Worm (Caenorhabditis elegans) whole organism, young adult: Measurements from ENCODE around the gene F19H6.4.

ENCODE experiments used
- B0336.3 ChIP-seq: fragments of 200-800 bp; sonication (Bioruptor generic); IDR thresholded peaks from 2 replicates; pipeline ENCODE4 v1.3.6; 2022; ENCODE audit warnings: missing genetic modification characterization, missing compliant biosample characterization
- C06A6.2 ChIP-seq: fragments of 200-800 bp; sonication (Bioruptor generic); conservative IDR thresholded peaks from 2 replicates; pipeline ENCODE4 v1.3.6; 2022; ENCODE audit warnings: missing genetic modification characterization, missing compliant biosample characterization
- C17E4.6 ChIP-seq: fragments of 200-800 bp; sonication (Bioruptor generic); IDR thresholded peaks from 2 replicates; pipeline ENCODE4 v1.3.6; 2022; ENCODE audit warnings: missing genetic modification reagents, missing genetic modification characterization, missing compliant biosample characterization
- F23B12.7 ChIP-seq: sonication (generic microtip); optimal IDR thresholded peaks from 2 replicates; lab custom pipeline; 2017; ENCODE audit warnings: missing genetic modification characterization, mild to moderate bottlenecking, missing compliant biosample characterization, antibody characterized with exemption, moderate library complexity; ENCODE audit not compliant: insufficient read depth
- F39B2.1 ChIP-seq: fragments of 200-800 bp; sonication (Bioruptor generic); IDR thresholded peaks from 2 replicates; pipeline ENCODE4 v1.3.6; 2022; ENCODE audit warnings: missing genetic modification reagents, missing genetic modification characterization, missing compliant biosample characterization
- F57A8.1 ChIP-seq: fragments of 200-800 bp; sonication (Bioruptor generic); optimal IDR thresholded peaks from 2 replicates; lab custom pipeline; 2018; ENCODE audit warnings: mild to moderate bottlenecking, missing genetic modification characterization, moderate library complexity, missing compliant biosample characterization
- F57C9.4 ChIP-seq: sonication (generic microtip); optimal IDR thresholded peaks from 2 replicates; lab custom pipeline; 2017; ENCODE audit warnings: mild to moderate bottlenecking, missing genetic modification characterization, missing compliant biosample characterization
- Y79H2A.3 ChIP-seq: fragments of 200-800 bp; sonication (Bioruptor generic); conservative IDR thresholded peaks from 2 replicates; pipeline ENCODE4 v1.3.6; 2022; ENCODE audit warnings: missing genetic modification reagents, missing genetic modification characterization, missing compliant biosample characterization
- ZK185.1 ChIP-seq: sonication (generic microtip); optimal IDR thresholded peaks from 2 replicates; lab custom pipeline; 2016; ENCODE audit warnings: mild to moderate bottlenecking, missing genetic modification characterization, missing compliant biosample characterization; ENCODE audit not compliant: poor library complexity, severe bottlenecking
- akir-1 ChIP-seq: fragments of 200-800 bp; sonication (Bioruptor generic); optimal IDR thresholded peaks from 2 replicates; lab custom pipeline; 2018; ENCODE audit warnings: mild to moderate bottlenecking, missing genetic modification characterization, moderate library complexity, missing compliant biosample characterization
- aptf-3 ChIP-seq: fragments of 200-800 bp; sonication (Bioruptor generic); IDR thresholded peaks from 2 replicates; pipeline ENCODE4 v1.3.6; 2022; ENCODE audit warnings: missing genetic modification characterization, missing compliant biosample characterization
- bed-1 ChIP-seq: fragments of 200-800 bp; sonication (Bioruptor generic); IDR thresholded peaks from 2 replicates; pipeline ENCODE4 v1.3.6; 2022; ENCODE audit warnings: missing genetic modification reagents, missing genetic modification characterization, missing compliant biosample characterization
- ceh-100 ChIP-seq: fragments of 200-800 bp; sonication (Bioruptor generic); IDR thresholded peaks from 2 replicates; pipeline ENCODE4 v1.3.6; 2022; ENCODE audit warnings: missing genetic modification reagents, missing genetic modification characterization, missing compliant biosample characterization
- ceh-79 ChIP-seq: sonication (generic microtip); optimal IDR thresholded peaks from 2 replicates; lab custom pipeline; 2017; ENCODE audit warnings: mild to moderate bottlenecking, missing genetic modification characterization, missing compliant biosample characterization
- chd-7 ChIP-seq: sonication (generic microtip); optimal IDR thresholded peaks from 2 replicates; lab custom pipeline; 2016; ENCODE audit warnings: mild to moderate bottlenecking, missing genetic modification characterization, moderate library complexity, missing compliant biosample characterization
- ekl-4 ChIP-seq: fragments of 200-800 bp; sonication (Bioruptor generic); IDR thresholded peaks from 2 replicates; pipeline ENCODE4 v1.3.6; 2022; ENCODE audit warnings: missing genetic modification reagents, missing genetic modification characterization, missing compliant biosample characterization
- ets-4 ChIP-seq: fragments of 200-800 bp; sonication (Bioruptor generic); optimal IDR thresholded peaks from 2 replicates; lab custom pipeline; 2018; ENCODE audit warnings: mild to moderate bottlenecking, missing genetic modification characterization, missing compliant biosample characterization
- fkh-3 ChIP-seq: sonication (generic microtip); optimal IDR thresholded peaks from 2 replicates; lab custom pipeline; 2016; ENCODE audit warnings: mild to moderate bottlenecking, missing genetic modification characterization, missing compliant biosample characterization
- hrde-1 ChIP-seq: sonication (generic microtip); optimal IDR thresholded peaks from 2 replicates; lab custom pipeline; 2016; ENCODE audit warnings: missing genetic modification characterization, mild to moderate bottlenecking, missing compliant biosample characterization, moderate library complexity, missing genotype, missing genetic modification reagents, borderline replicate concordance
- let-526 ChIP-seq: fragments of 200-800 bp; sonication (Bioruptor generic); IDR thresholded peaks from 2 replicates; pipeline ENCODE4 v1.3.6; 2022; ENCODE audit warnings: missing genetic modification reagents, missing genetic modification characterization, missing compliant biosample characterization
- let-607 ChIP-seq, 2 experiments: fragments of 200-800 bp in 1 of 2; sonication (Bioruptor generic) in 1 of 2; sonication (generic microtip) in 1 of 2; optimal IDR thresholded peaks; 2 replicates each; lab custom pipeline; 2016 to 2018; ENCODE audit warnings: mild to moderate bottlenecking in 2 of 2, missing compliant biosample characterization in 2 of 2, missing genetic modification characterization in 2 of 2, moderate library complexity in 2 of 2, missing genotype in 1 of 2
- lin-26 ChIP-seq: fragments of 200-800 bp; sonication (Bioruptor generic); IDR thresholded peaks from 2 replicates; pipeline ENCODE4 v1.3.6; 2022; ENCODE audit warnings: missing genetic modification reagents, missing genetic modification characterization, missing compliant biosample characterization
- lin-35 ChIP-seq, 3 experiments: fragments of 150-350 bp in 2 of 3; sonication (generic microtip) in 1 of 3; optimal IDR thresholded peaks; 2 replicates each; lab custom pipeline; 2014 to 2018; ENCODE audit warnings: missing biosample characterization in 3 of 3, missing genetic modification characterization in 3 of 3, missing genetic modification reagents in 3 of 3
- lin-40 ChIP-seq: sonication (generic microtip); optimal IDR thresholded peaks from 2 replicates; lab custom pipeline; 2016; ENCODE audit warnings: missing genetic modification characterization, mild to moderate bottlenecking, missing compliant biosample characterization, missing genotype, missing genetic modification reagents
- lir-1 ChIP-seq: fragments of 200-800 bp; sonication (Bioruptor generic); conservative IDR thresholded peaks from 2 replicates; pipeline ENCODE4 v1.3.6; 2022; ENCODE audit warnings: missing genetic modification reagents, missing genetic modification characterization, missing compliant biosample characterization
- madf-3 ChIP-seq: fragments of 200-800 bp; sonication (Bioruptor generic); IDR thresholded peaks from 2 replicates; pipeline ENCODE4 v1.3.6; 2022; ENCODE audit warnings: missing genetic modification reagents, missing genetic modification characterization, missing compliant biosample characterization
- mcd-1 ChIP-seq: fragments of 200-800 bp; sonication (Bioruptor generic); IDR thresholded peaks from 2 replicates; pipeline ENCODE4 v1.3.6; 2022; ENCODE audit warnings: missing genetic modification reagents, missing genetic modification characterization, missing compliant biosample characterization
- mes-4 ChIP-seq: sonication (generic microtip); optimal IDR thresholded peaks from 2 replicates; lab custom pipeline; 2016; ENCODE audit warnings: missing genotype, missing genetic modification characterization, missing compliant biosample characterization
- nfyb-1 ChIP-seq: fragments of 200-800 bp; sonication (Bioruptor generic); IDR thresholded peaks from 2 replicates; pipeline ENCODE4 v1.3.6; 2022; ENCODE audit warnings: missing genetic modification reagents, missing genetic modification characterization, missing compliant biosample characterization
- nhr-120 ChIP-seq: fragments of 200-800 bp; sonication (Bioruptor generic); IDR thresholded peaks from 2 replicates; pipeline ENCODE4 v1.3.6; 2022; ENCODE audit warnings: missing genetic modification characterization, missing compliant biosample characterization
- nhr-90 ChIP-seq: sonication (generic microtip); optimal IDR thresholded peaks from 2 replicates; lab custom pipeline; 2016; ENCODE audit warnings: missing genotype, mild to moderate bottlenecking, missing genetic modification characterization, missing compliant biosample characterization
- rec-8 ChIP-seq, 2 experiments: sonication (generic microtip); optimal IDR thresholded peaks; 2 replicates each; lab custom pipeline; 2016; ENCODE audit warnings: mild to moderate bottlenecking in 2 of 2, missing genetic modification characterization in 2 of 2, missing genetic modification reagents in 2 of 2, missing genotype in 2 of 2, missing biosample characterization in 1 of 2, missing compliant biosample characterization in 1 of 2, moderate library complexity in 1 of 2
- sdz-38 ChIP-seq: sonication (generic microtip); optimal IDR thresholded peaks from 2 replicates; lab custom pipeline; 2016; ENCODE audit warnings: missing genotype, missing genetic modification characterization, missing compliant biosample characterization
- snpc-1.3 ChIP-seq: sonication (generic microtip); optimal IDR thresholded peaks from 2 replicates; lab custom pipeline; 2017; ENCODE audit warnings: missing genetic modification characterization, mild to moderate bottlenecking, missing compliant biosample characterization, antibody characterized with exemption, moderate library complexity, missing genotype, missing genetic modification reagents; ENCODE audit not compliant: insufficient read depth
- sptf-2 ChIP-seq: fragments of 200-800 bp; sonication (Bioruptor generic); optimal IDR thresholded peaks from 2 replicates; lab custom pipeline; 2018; ENCODE audit warnings: mild to moderate bottlenecking, missing genetic modification characterization, missing compliant biosample characterization
- xnd-1 ChIP-seq: sonication (generic microtip); optimal IDR thresholded peaks from 2 replicates; lab custom pipeline; 2016; ENCODE audit warnings: missing genotype, missing genetic modification reagents, missing genetic modification characterization, missing compliant biosample characterization
- ztf-18 ChIP-seq: sonication (generic microtip); optimal IDR thresholded peaks from 2 replicates; lab custom pipeline; 2016; ENCODE audit warnings: missing genotype, mild to moderate bottlenecking, missing genetic modification characterization, missing compliant biosample characterization
- ztf-22 ChIP-seq: fragments of 200-800 bp; sonication (Bioruptor generic); optimal IDR thresholded peaks from 2 replicates; lab custom pipeline; 2018; ENCODE audit warnings: mild to moderate bottlenecking, missing genetic modification characterization, moderate library complexity, missing compliant biosample characterization
- ztf-25 ChIP-seq: fragments of 200-800 bp; sonication (Bioruptor generic); IDR thresholded peaks from 2 replicates; pipeline ENCODE4 v1.3.6; 2022; ENCODE audit warnings: missing genetic modification reagents, missing genetic modification characterization, missing compliant biosample characterization

F19H6.4 gene

DNA sequence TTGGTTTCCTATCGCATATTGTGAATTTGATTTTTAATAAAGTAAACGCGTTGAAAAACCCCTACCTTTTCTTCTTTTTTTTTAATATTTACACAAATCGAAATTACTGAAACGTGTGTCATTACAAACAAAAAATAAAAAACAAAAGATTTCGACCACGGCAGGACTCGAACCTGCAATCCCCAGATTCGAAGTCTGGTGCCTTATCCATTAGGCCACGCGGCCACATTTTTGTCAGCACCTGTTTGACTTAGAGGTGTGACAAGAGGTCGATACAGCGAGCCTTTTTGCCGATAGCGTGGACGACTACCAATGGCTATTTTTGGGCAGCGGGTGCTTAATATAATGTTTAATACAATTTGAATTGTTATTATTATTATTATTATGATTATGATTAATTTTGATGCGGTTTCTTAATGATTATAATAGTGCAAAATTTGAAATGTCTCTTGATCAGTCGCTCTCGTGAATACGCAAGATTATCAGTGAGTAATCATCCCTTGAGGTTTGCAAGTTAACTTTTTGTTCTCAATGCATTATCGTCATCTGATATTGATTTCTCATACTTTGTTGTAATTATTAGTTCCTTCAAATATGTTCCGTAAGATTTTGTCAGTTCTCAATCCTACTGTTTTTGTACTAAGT is 27.5 kb upstream of the F19H6.4 start, which contains the start of gene srd-44 (continued):
- no peak for TF ChIP-seq mcd-1 (GFP tag; lab: Robert Waterston, UW)
- no peak for TF ChIP-seq nhr-120 (GFP tag; lab: Robert Waterston, UW)
- TF ChIP-seq ekl-4 (GFP tag; lab: Robert Waterston, UW) = no peak
- TF ChIP-seq F57C9.4 (tag; lab: Kevin White, UChicago) = no peak
- TF ChIP-seq ceh-100 = no peak
- no peak for TF ChIP-seq aptf-3 (GFP tag; lab: Robert Waterston, UW)
- no peak for TF ChIP-seq bed-1 (GFP tag; lab: Robert Waterston, UW)
- TF ChIP-seq ztf-25 (GFP tag; lab: Robert Waterston, UW) = 0 out of 2 replicates have a peak, but pooled peaks have one; percentile 76
- TF ChIP-seq akir-1 = no peak
- TF ChIP-seq ZK185.1 (tag; lab: Kevin White, UChicago) = peak; percentile 83
- no peak for TF ChIP-seq ztf-22
- TF ChIP-seq xnd-1 (tag; lab: Kevin White, UChicago) = no peak
- TF ChIP-seq ceh-79 (tag; lab: Kevin White, UChicago) = no peak
- TF ChIP-seq sdz-38 (tag; lab: Kevin White, UChicago) = no peak
- no peak for TF ChIP-seq B0336.3 (GFP tag; lab: Robert Waterston, UW)
- no peak for TF ChIP-seq mes-4 (tag; lab: Kevin White, UChicago)
- TF ChIP-seq F39B2.1 (GFP tag; lab: Robert Waterston, UW) = no peak
- TF ChIP-seq let-607 (tag; optimal IDR thresholded peaks at IDR 0.05; lab: Kevin White, UChicago) = no peak
- no peak for TF ChIP-seq chd-7 (tag; lab: Kevin White, UChicago)
- no peak for TF ChIP-seq fkh-3 (tag; lab: Kevin White, UChicago)
- TF ChIP-seq nhr-90 (tag; lab: Kevin White, UChicago) = peak; percentile 58
- TF ChIP-seq sptf-2 (GFP tag; lab: Kevin White, UChicago) = no peak
- TF ChIP-seq madf-3 (GFP tag; lab: Robert Waterston, UW) = no peak
- peak; percentile 86 for TF ChIP-seq lin-26 (GFP tag; lab: Robert Waterston, UW)
- TF ChIP-seq lin-40 (tag; lab: Kevin White, UChicago) = no peak
- no peak for TF ChIP-seq C17E4.6 (GFP tag; lab: Robert Waterston, UW)
- TF ChIP-seq C06A6.2 = no peak
- TF ChIP-seq hrde-1 (tag; lab: Kevin White, UChicago) = peak; percentile 26

DNA sequence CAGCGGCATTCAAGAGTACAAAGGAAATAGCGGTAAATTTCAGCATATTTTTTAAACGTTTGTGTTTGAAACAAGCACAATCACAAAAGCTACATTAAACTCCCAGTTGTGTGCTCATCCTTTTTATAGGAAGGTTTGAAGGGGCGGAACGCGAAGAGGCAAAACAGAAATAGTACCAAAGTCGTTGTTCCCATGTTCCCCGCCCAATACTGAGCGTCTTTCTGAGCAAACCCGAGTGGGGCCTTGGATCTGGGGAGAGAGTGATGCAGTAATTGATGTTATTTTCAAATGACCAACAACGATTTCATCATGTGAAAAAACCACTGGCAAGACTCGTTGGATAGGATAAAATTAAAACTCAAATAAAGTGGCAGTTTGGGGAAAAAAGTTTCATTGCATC is 24.1 kb upstream of the F19H6.4 start, which contains the start of gene zig-2:
Gene zig-2, minus strand, starts transcription at position 101 of the 400 bp plus-strand sequence.
- no peak for TF ChIP-seq snpc-1.3 (tag; lab: Kevin White, UChicago)
- TF ChIP-seq nhr-120 (GFP tag; lab: Robert Waterston, UW) = no peak
- TF ChIP-seq nfyb-1 (GFP tag; lab: Robert Waterston, UW) = no peak
- no peak for TF ChIP-seq let-526 (GFP tag; lab: Robert Waterston, UW)
- no peak for TF ChIP-seq mcd-1 (GFP tag; lab: Robert Waterston, UW)
- TF ChIP-seq Y79H2A.3 = no peak
- no peak for TF ChIP-seq chd-7 (tag; lab: Kevin White, UChicago)
- no peak for TF ChIP-seq ets-4 (GFP tag; lab: Kevin White, UChicago)

DNA sequence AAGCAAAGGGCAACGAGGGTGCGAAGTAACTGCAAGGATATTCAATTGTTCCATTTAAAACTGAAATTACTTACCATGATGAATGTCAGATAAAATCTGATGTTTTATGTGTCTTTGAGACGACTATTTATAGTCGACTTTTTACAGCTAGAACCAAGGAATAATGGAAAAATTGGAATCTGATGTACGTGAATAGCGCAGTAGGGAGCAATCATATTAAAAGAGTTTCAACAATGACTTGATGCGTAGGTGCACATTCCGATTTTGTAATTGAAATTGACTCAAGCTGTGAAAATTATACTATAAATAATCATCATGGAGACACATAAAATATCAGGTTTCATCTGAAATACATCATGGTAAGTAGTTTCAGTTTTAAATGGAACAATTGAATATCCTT is 22.2 kb upstream of the F19H6.4 start, which contains the start of the genes nspc-9 and nspc-10:
Gene nspc-9, minus strand, starts transcription at position 101 of the 400 bp plus-strand sequence.
Gene nspc-10, plus strand, starts transcription at position 331 of the 400 bp plus-strand sequence.
- TF ChIP-seq nfyb-1 (GFP tag; lab: Robert Waterston, UW) = no peak
- TF ChIP-seq rec-8 (tag; optimal IDR thresholded peaks at IDR 0.05; lab: Kevin White, UChicago) = no peak
- TF ChIP-seq lin-35 (GFP tag; optimal IDR thresholded peaks at IDR 0.05; lab: Kevin White, UChicago) = no peak
- no peak for TF ChIP-seq lir-1 (GFP tag; lab: Robert Waterston, UW)
- TF ChIP-seq F23B12.7 = no peak
- no peak for TF ChIP-seq ztf-18 (tag; lab: Kevin White, UChicago)
- no peak for TF ChIP-seq F57A8.1 (GFP tag; lab: Kevin White, UChicago)
